Worm (Caenorhabditis elegans) whole organism, dauer: Measurements from ENCODE around the gene Y76B12C.8.

Source experiments
- unc-62 ChIP-seq: sonication (generic microtip); optimal IDR thresholded peaks from 2 replicates; lab custom pipeline; 2017; ENCODE audit warnings: missing biosample characterization, missing genetic modification reagents, missing genetic modification characterization

The Y76B12C.8 gene

ce11 chrIV:1990843-1991339 lies 11.1 kb downstream of the Y76B12C.8 start:
- TF ChIP-seq unc-62 = no peak

ce11 chrIV:1992789-1993188 lies 13.0 kb downstream of the Y76B12C.8 start, which contains the start of gene xpc-1:
Gene xpc-1, plus strand, starts transcription at chrIV:1993089.
- TF ChIP-seq unc-62 = no peak

DNA sequence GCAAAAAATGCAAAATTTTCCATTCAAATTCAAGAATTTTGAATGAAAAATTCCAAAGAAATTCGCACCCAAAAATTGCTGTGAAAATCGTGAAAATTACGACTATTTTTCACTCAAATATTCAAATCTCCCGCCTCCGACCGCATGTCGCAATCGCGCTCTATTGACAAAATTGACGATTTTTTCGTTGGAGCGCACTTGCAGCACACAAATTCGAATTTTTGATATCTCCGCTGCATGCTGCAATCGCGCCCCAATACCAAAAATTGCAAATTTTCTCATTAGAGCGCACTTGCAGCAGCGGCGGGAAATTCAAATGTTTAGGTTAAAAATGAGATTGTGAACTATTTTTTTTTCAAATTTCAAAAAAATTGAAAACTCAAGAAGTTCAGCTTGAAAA lies 18.0 kb downstream of the Y76B12C.8 start:
- TF ChIP-seq unc-62 = no peak

DNA sequence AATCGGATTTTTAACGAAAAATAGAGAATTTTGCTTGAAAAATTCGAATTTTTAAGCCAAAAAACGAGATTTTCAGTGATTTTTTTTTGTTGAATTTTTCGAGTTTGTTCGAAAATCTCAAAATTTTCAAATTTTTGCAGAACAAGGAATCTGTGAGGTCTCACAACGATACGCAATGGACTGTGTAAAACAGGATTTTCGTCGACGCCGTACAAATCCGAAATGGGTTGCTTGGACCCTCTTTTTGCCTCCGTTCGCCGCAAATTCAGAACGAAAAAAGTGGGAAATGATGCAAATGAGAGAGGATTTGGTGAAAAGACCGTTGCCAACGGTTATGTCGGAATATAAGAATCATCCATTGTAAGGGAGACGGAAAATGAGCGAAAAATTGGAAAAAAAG lies 22.5 kb downstream of the Y76B12C.8 start:
- TF ChIP-seq unc-62 = no peak

- TF ChIP-seq unc-62 = no peak
Observed at ce11 chrIV:2008920-2009319, 29.1 kb downstream of the Y76B12C.8 start.
